Fruit fly (Drosophila melanogaster): ENCODE measurements around the gene yip2.

dm6 chr2L:9893183-9893582, 21.9 kb upstream of the yip2 start, which contains the start of gene mtDNA-helicase:
- TF ChIP-seq CTCF (optimal IDR thresholded peaks at IDR 0.05) = no peak
- TF ChIP-seq CG8478 (optimal IDR thresholded peaks at IDR 0.05) = no peak

All from S2 (cell line).